Fruit fly (Drosophila melanogaster) whole organism, embryonic: ENCODE measurements around the gene Ugt37B1.
A peak's percentile ranks its signal among the peaks of the same experiment; 100 is the strongest.

Experiments used
- CG11504 ChIP-seq: fragments of 200-800 bp; sonication (Bioruptor generic); optimal IDR thresholded peaks from 3 replicates; lab custom pipeline; 2019; ENCODE audit warnings: missing biosample characterization, mild to moderate bottlenecking, missing genetic modification characterization, moderate library complexity
- CG11560 ChIP-seq: fragments of 200-800 bp; sonication (Bioruptor generic); IDR thresholded peaks from 3 replicates; pipeline ENCODE4 v1.3.6; 2022; ENCODE audit warnings: missing biosample characterization, missing genetic modification characterization
- CG12071 ChIP-seq: fragments of 200-800 bp; sonication (Bioruptor generic); optimal IDR thresholded peaks from 3 replicates; lab custom pipeline; 2018; ENCODE audit warnings: missing biosample characterization, mild to moderate bottlenecking, missing genetic modification characterization
- CG15073 ChIP-seq: fragments of 200-800 bp; sonication (Bioruptor generic); optimal IDR thresholded peaks from 2 replicates; lab custom pipeline; 2016; ENCODE audit warnings: missing biosample characterization, missing genetic modification characterization
- CG3163 ChIP-seq: fragments of 200-800 bp; sonication (Bioruptor generic); optimal IDR thresholded peaks from 3 replicates; lab custom pipeline; 2016; ENCODE audit warnings: missing biosample characterization, missing genetic modification characterization
- CG3281 ChIP-seq: fragments of 200-800 bp; sonication (Bioruptor generic); optimal IDR thresholded peaks from 3 replicates; lab custom pipeline; 2017; ENCODE audit warnings: missing biosample characterization, mild to moderate bottlenecking, missing genetic modification characterization
- CG7372 ChIP-seq: fragments of 200-800 bp; sonication (Bioruptor generic); IDR thresholded peaks from 2 replicates; pipeline ENCODE4 v1.3.6; 2022; ENCODE audit warnings: missing biosample characterization, missing genetic modification characterization
- Chrac-16 ChIP-seq: fragments of 200-800 bp; sonication (Bioruptor generic); optimal IDR thresholded peaks from 3 replicates; lab custom pipeline; 2016; ENCODE audit warnings: missing biosample characterization, missing genetic modification characterization
- Elba2 ChIP-seq: fragments of 200-800 bp; sonication (Bioruptor generic); optimal IDR thresholded peaks from 3 replicates; lab custom pipeline; 2016; ENCODE audit warnings: missing biosample characterization, missing genetic modification characterization
- Jarid2 ChIP-seq: fragments of 200-800 bp; sonication (Bioruptor generic); optimal IDR thresholded peaks from 3 replicates; lab custom pipeline; 2017; ENCODE audit warnings: mild to moderate bottlenecking, missing biosample characterization, missing genetic modification reagents, missing genetic modification characterization
- MBD-R2 ChIP-seq: fragments of 200-800 bp; sonication (Bioruptor generic); IDR thresholded peaks from 2 replicates; pipeline ENCODE4 v1.3.6; 2022; ENCODE audit warnings: missing biosample characterization, missing genetic modification characterization
- Med ChIP-seq: fragments of 200-800 bp; sonication (Bioruptor generic); peaks from one replicate; lab custom pipeline; 2016; ENCODE audit warnings: missing biosample characterization, missing genetic modification characterization, mild to moderate bottlenecking, inconsistent platforms, moderate library complexity
- Nf-YB ChIP-seq: fragments of 200-800 bp; sonication (Bioruptor generic); optimal IDR thresholded peaks from 3 replicates; lab custom pipeline; 2019; ENCODE audit warnings: missing biosample characterization, mild to moderate bottlenecking, missing genetic modification characterization, moderate library complexity
- Sin3A ChIP-seq: fragments of >200 bp; optimal IDR thresholded peaks from 2 replicates; lab custom pipeline; 2018
- Sox100B ChIP-seq: fragments of 200-800 bp; sonication (Bioruptor generic); optimal IDR thresholded peaks from 3 replicates; lab custom pipeline; 2018; ENCODE audit warnings: missing biosample characterization, mild to moderate bottlenecking, missing genetic modification characterization
- abd-A ChIP-seq: fragments of 200-800 bp; sonication (Bioruptor generic); optimal IDR thresholded peaks from 3 replicates; lab custom pipeline; 2019; ENCODE audit warnings: missing biosample characterization, mild to moderate bottlenecking, missing genetic modification characterization, moderate library complexity
- amos ChIP-seq: fragments of 200-800 bp; sonication (Bioruptor generic); IDR thresholded peaks from 2 replicates; pipeline ENCODE4 v1.3.6; 2022; ENCODE audit warnings: missing biosample characterization, missing genetic modification characterization; ENCODE audit not compliant: partially characterized antibody
- ase ChIP-seq: fragments of 200-800 bp; sonication (Bioruptor generic); IDR thresholded peaks from 3 replicates; pipeline ENCODE4 v1.3.6; 2022; ENCODE audit warnings: missing biosample characterization, missing genetic modification characterization
- cg ChIP-seq: fragments of 200-800 bp; sonication (Bioruptor generic); optimal IDR thresholded peaks from 3 replicates; lab custom pipeline; 2019; ENCODE audit warnings: missing biosample characterization, mild to moderate bottlenecking, missing genetic modification characterization, moderate library complexity
- chif ChIP-seq, 2 experiments: fragments of 200-800 bp; sonication (Bioruptor generic); optimal IDR thresholded peaks; 3 replicates each; lab custom pipeline; 2016; ENCODE audit warnings: missing biosample characterization in 2 of 2, missing genetic modification characterization in 2 of 2
- crol ChIP-seq: fragments of 200-800 bp; sonication (Bioruptor generic); IDR thresholded peaks from 2 replicates; pipeline ENCODE4 v1.3.6; 2022; ENCODE audit warnings: missing biosample characterization, missing genetic modification characterization
- danr ChIP-seq: fragments of 200-800 bp; sonication (Bioruptor generic); IDR thresholded peaks from 2 replicates; pipeline ENCODE4 v1.3.6; 2022; ENCODE audit warnings: missing biosample characterization, missing genetic modification characterization
- dimm ChIP-seq: fragments of 200-800 bp; sonication (Bioruptor generic); IDR thresholded peaks from 2 replicates; pipeline ENCODE4 v1.3.6; 2022; ENCODE audit warnings: missing biosample characterization, missing genetic modification characterization
- eve ChIP-seq, 2 experiments: fragments of >200 bp; optimal IDR thresholded peaks; 2 replicates each; lab custom pipeline; 2017; ENCODE audit warnings: missing biosample characterization in 2 of 2, missing genetic modification characterization in 2 of 2
- fu2 ChIP-seq: fragments of 200-800 bp; sonication (Bioruptor generic); optimal IDR thresholded peaks from 2 replicates; lab custom pipeline; 2016; ENCODE audit warnings: missing biosample characterization, missing genetic modification characterization
- gsb ChIP-seq: fragments of 200-800 bp; sonication (Bioruptor generic); IDR thresholded peaks from 2 replicates; pipeline ENCODE4 v1.3.6; 2022; ENCODE audit warnings: missing biosample characterization, missing genetic modification characterization
- ham ChIP-seq: fragments of 200-800 bp; sonication (Bioruptor generic); IDR thresholded peaks from 2 replicates; pipeline ENCODE4 v1.3.6; 2022; ENCODE audit warnings: missing biosample characterization, missing genetic modification characterization
- otp ChIP-seq: fragments of 200-800 bp; sonication (Bioruptor generic); IDR thresholded peaks from 3 replicates; pipeline ENCODE4, ENCODE4 v1.3.6; 2022; ENCODE audit warnings: missing biosample characterization, missing genetic modification characterization
- pros ChIP-seq: fragments of 200-800 bp; sonication (Bioruptor generic); optimal IDR thresholded peaks from 3 replicates; lab custom pipeline; 2019; ENCODE audit warnings: missing biosample characterization, mild to moderate bottlenecking, missing genetic modification characterization, moderate library complexity
- slp2 ChIP-seq: fragments of 200-800 bp; sonication (Bioruptor generic); optimal IDR thresholded peaks from 2 replicates; lab custom pipeline; 2016; ENCODE audit warnings: missing biosample characterization, missing genetic modification characterization
- so ChIP-seq: fragments of 200-800 bp; sonication (Bioruptor generic); IDR thresholded peaks from 3 replicates; pipeline ENCODE4 v1.3.6; 2022; ENCODE audit warnings: missing biosample characterization, missing genetic modification characterization
- sug ChIP-seq: fragments of 200-800 bp; optimal IDR thresholded peaks from 2 replicates; lab custom pipeline; 2019; ENCODE audit warnings: missing biosample characterization, mild to moderate bottlenecking, missing genetic modification characterization, moderate library complexity
- twi ChIP-seq: fragments of 200-800 bp; optimal IDR thresholded peaks from 2 replicates; lab custom pipeline; 2019; ENCODE audit warnings: missing biosample characterization, mild to moderate bottlenecking, missing genetic modification characterization, moderate library complexity
- vnd ChIP-seq: fragments of 200-800 bp; sonication (Bioruptor generic); IDR thresholded peaks from 3 replicates; pipeline ENCODE4 v1.3.6; 2022; ENCODE audit warnings: missing biosample characterization, missing genetic modification characterization; ENCODE audit not compliant: partially characterized antibody
- wdn ChIP-seq: fragments of 200-800 bp; sonication (Bioruptor generic); IDR thresholded peaks from 2 replicates; pipeline ENCODE4 v1.3.6; 2022; ENCODE audit warnings: missing biosample characterization, missing genetic modification characterization
- zen ChIP-seq: fragments of 200-800 bp; sonication (Bioruptor generic); optimal IDR thresholded peaks from 3 replicates; lab custom pipeline; 2018; ENCODE audit warnings: missing biosample characterization, mild to moderate bottlenecking, missing genetic modification characterization, moderate library complexity
- zf30C ChIP-seq: fragments of 200-800 bp; sonication (Bioruptor generic); optimal IDR thresholded peaks from 3 replicates; lab custom pipeline; 2018; ENCODE audit warnings: missing biosample characterization, mild to moderate bottlenecking, missing genetic modification characterization
- zfh2 ChIP-seq: fragments of 200-800 bp; sonication (Bioruptor generic); optimal IDR thresholded peaks from 2 replicates; lab custom pipeline; 2016; ENCODE audit warnings: missing biosample characterization, missing genetic modification characterization

Ugt37B1 gene

DNA sequence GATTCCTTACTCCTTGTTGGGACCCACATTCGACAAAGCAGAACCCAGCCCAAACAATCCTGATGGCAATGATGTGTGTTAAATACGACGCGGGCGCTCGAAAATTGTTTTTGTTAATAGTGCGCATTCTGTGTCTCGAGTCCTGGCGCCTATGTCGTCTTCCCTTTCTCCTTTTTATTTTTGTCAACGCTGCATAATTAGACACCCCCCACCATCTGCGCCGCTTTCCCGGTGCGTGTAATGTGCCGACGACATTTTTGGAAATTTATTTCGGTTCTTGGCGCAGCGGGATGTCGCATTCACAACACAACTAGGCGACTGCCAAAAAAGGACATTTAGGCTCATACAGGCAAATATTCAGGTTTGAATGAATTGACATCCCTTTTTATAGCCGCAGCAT lies 16.2 kb downstream of the Ugt37B1 start:
- TF ChIP-seq eve (GFP tag; optimal IDR thresholded peaks at IDR 0.05; lab: Kevin White, UChicago) (no peak), twi (peak; percentile 73), zen (tag; lab: Kevin White, UChicago) (peak; percentile 89), chif (GFP tag; optimal IDR thresholded peaks at IDR 0.05; lab: Kevin White, UChicago) (no peak), CG11560 (no peak), CG3163 (GFP tag; lab: Kevin White, UChicago) (no peak)

DNA sequence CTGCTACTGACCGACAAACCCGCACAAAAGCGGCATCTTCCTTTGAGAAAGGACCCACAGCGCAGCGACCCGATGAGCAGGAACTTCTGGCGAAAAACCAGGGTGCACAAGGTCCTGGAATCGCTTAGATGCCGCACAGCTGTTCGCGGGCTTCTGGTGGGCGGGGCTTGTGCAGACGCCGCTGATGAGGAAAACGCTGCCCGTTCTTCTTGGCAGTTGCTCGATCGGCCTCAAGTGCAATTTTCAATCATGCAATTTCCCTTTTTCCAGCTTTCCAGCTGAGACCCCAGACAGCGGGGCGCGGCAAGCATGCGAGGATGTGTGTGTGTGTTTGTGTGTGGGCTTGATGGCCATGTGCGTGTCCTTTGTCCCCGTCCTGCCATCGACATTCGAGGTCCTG lies 17.2 kb downstream of the Ugt37B1 start:
- TF ChIP-seq CG7372 (GFP tag; lab: Robert Waterston, UW) (no peak), Med (no peak), amos (GFP tag; lab: Robert Waterston, UW) (no peak), MBD-R2 (GFP tag; lab: Robert Waterston, UW) (no peak), pros (GFP tag; lab: Kevin White, UChicago) (peak; percentile 51), zf30C (GFP tag; lab: Kevin White, UChicago) (no peak), vnd (GFP tag; lab: Robert Waterston, UW) (no peak), Nf-YB (GFP tag; lab: Kevin White, UChicago) (no peak), Elba2 (GFP tag; lab: Kevin White, UChicago) (no peak), CG3281 (GFP tag; lab: Kevin White, UChicago) (no peak), zen (tag; lab: Kevin White, UChicago) (peak; percentile 32), gsb (GFP tag; lab: Robert Waterston, UW) (no peak), twi (peak; percentile 78), ham (GFP tag; lab: Robert Waterston, UW) (no peak)

DNA sequence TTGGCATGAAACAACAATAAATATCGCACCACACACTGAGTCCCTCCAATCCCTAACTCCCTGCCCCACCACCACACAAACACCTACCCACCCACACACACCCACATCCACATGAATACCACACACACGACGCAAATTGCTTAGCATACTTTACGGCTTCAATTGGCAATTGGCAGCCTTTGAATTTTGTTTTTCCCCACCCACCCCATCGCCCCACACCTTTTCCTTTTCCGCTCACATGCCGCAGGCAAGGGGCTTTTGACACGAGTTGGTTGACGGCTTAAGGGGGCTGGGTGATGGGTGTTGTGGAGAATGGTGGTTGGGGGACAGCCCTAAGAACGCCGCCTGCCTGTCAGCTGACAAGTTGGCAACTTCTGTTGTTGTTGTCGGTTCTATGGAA lies 24.6 kb downstream of the Ugt37B1 start:
- no peak for TF ChIP-seq wdn (GFP tag; lab: Robert Waterston, UW)
- TF ChIP-seq crol (GFP tag; lab: Robert Waterston, UW), result peak; percentile 70
- no peak for TF ChIP-seq Jarid2
- no peak for TF ChIP-seq Sin3A
- no peak for TF ChIP-seq danr (GFP tag; lab: Robert Waterston, UW)
- TF ChIP-seq zfh2, result no peak
- no peak for TF ChIP-seq slp2
- TF ChIP-seq CG15073 (GFP tag; lab: Kevin White, UChicago), result no peak
- no peak for TF ChIP-seq otp (GFP tag; lab: Robert Waterston, UW)
- TF ChIP-seq ase (GFP tag; lab: Robert Waterston, UW), result 0 out of 3 replicates have a peak, but pooled peaks have one; percentile 36
- TF ChIP-seq Chrac-16, result no peak
- TF ChIP-seq Sox100B, result no peak
- TF ChIP-seq CG12071 (GFP tag; lab: Kevin White, UChicago), result no peak
- TF ChIP-seq so (GFP tag; lab: Robert Waterston, UW), result no peak
- peak; percentile 89 for TF ChIP-seq abd-A
- no peak for TF ChIP-seq sug (tag; lab: Kevin White, UChicago)
- no peak for TF ChIP-seq CG11504 (tag; lab: Kevin White, UChicago)
- TF ChIP-seq dimm (GFP tag; lab: Robert Waterston, UW), result no peak
- TF ChIP-seq cg (GFP tag; lab: Kevin White, UChicago), result peak; percentile 14
- no peak for TF ChIP-seq fu2 (GFP tag; lab: Kevin White, UChicago)
